Worm (Caenorhabditis elegans): ENCODE results near the gene phat-5.

ce11 chrV:4101567-4101966 is 20.7 kb downstream of the phat-5 start, which contains the start of gene srj-40:
- TF ChIP-seq sptf-2 (GFP tag; optimal IDR thresholded peaks at IDR 0.05) (no peak), efl-1 (GFP tag; optimal IDR thresholded peaks at IDR 0.05) (no peak), him-1 (tag; optimal IDR thresholded peaks at IDR 0.05) (no peak), snpc-4 (GFP tag; optimal IDR thresholded peaks at IDR 0.05) (no peak), snpc-4 (tag; optimal IDR thresholded peaks at IDR 0.05) (no peak), hmg-20 (GFP tag; IDR thresholded peaks at IDR 0.05) (no peak), pha-4 (tag; optimal IDR thresholded peaks at IDR 0.05) (no peak), T07F8.4 (tag; optimal IDR thresholded peaks at IDR 0.05) (no peak), Y56A3A.18 (GFP tag; IDR thresholded peaks at IDR 0.05) (no peak), nfya-1 (tag; optimal IDR thresholded peaks at IDR 0.05; ENCODE audit: borderline replicate concordance, insufficient read depth) (no peak), F55B11.4 (tag; optimal IDR thresholded peaks at IDR 0.05; ENCODE audit: borderline replicate concordance, insufficient read depth) (no peak), ets-4 (GFP tag; optimal IDR thresholded peaks at IDR 0.05) (no peak), bed-1 (GFP tag; IDR thresholded peaks at IDR 0.05) (no peak), F23B12.7 (tag; optimal IDR thresholded peaks at IDR 0.05; ENCODE audit: insufficient read depth) (no peak)
